Fruit fly (Drosophila melanogaster) whole organism: ENCODE measurements around the gene Tdrd3.

Source experiments
- CG8478 ChIP-seq: fragments of >200 bp; optimal IDR thresholded peaks from 2 replicates; lab custom pipeline; 2018; ENCODE audit warnings: inconsistent platforms
- Dll ChIP-seq: fragments of >200 bp; optimal IDR thresholded peaks from 2 replicates; lab custom pipeline; 2017
- pan ChIP-seq: fragments of >200 bp; optimal IDR thresholded peaks from 2 replicates; lab custom pipeline; 2017
- psq ChIP-seq: fragments of >200 bp; optimal IDR thresholded peaks from 2 replicates; lab custom pipeline; 2017
- usp ChIP-seq: fragments of >200 bp; optimal IDR thresholded peaks from 2 replicates; lab custom pipeline; 2017; ENCODE audit warnings: missing biosample characterization, missing genetic modification characterization, mixed read lengths

DNA sequence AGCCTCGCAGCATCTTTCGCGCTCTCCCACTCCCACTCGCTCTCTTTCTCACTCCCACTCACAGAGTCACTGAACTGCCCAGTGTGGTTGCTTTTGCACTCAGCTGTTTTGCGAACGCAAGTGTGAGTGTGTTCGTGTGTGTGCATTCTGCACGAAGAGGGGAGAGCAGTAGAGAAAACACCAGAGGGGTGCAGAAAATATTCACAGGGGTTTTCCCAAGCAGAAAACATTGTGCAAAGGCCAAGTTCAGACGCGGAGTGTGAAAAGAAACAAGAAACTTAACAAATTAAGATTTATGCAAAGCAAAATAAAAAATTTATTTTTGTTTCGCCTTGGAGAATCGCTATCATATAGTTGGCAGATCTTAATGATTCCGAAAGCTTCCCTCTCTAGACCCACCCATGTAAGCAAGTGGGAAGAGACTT lies 1.1 kb upstream of the Tdrd3 start:
- TF ChIP-seq usp = no peak
- no peak for TF ChIP-seq CG8478 (lab: Kevin White, UChicago)
- no peak for TF ChIP-seq Dll (lab: Kevin White, UChicago)
- no peak for TF ChIP-seq psq (lab: Kevin White, UChicago)
- TF ChIP-seq pan (lab: Kevin White, UChicago) = no peak
